Worm (Caenorhabditis elegans) whole organism, early embryonic: Measurements from ENCODE around the gene pdi-1.

ENCODE experiments used
- ama-1 ChIP-seq: fragments of 150-350 bp; optimal IDR thresholded peaks from 2 replicates; lab custom pipeline; 2014
- ceh-13 ChIP-seq: fragments of 200-800 bp; sonication (Bioruptor generic); optimal IDR thresholded peaks from 2 replicates; lab custom pipeline; 2018; ENCODE audit warnings: mild to moderate bottlenecking, missing genetic modification characterization, missing compliant biosample characterization
- ceh-36 ChIP-seq: sonication (generic microtip); optimal IDR thresholded peaks from 2 replicates; lab custom pipeline; 2016; ENCODE audit warnings: missing genetic modification characterization, inconsistent platforms, missing compliant biosample characterization
- ets-7 ChIP-seq: sonication (generic microtip); optimal IDR thresholded peaks from 2 replicates; lab custom pipeline; 2016; ENCODE audit warnings: missing genotype, missing genetic modification characterization, missing compliant biosample characterization
- flt-1 ChIP-seq: fragments of 200-800 bp; sonication (Bioruptor generic); IDR thresholded peaks from 2 replicates; pipeline ENCODE4 v1.3.6; 2022; ENCODE audit warnings: missing genetic modification characterization, missing compliant biosample characterization
- hmg-4 ChIP-seq: fragments of 200-800 bp; sonication (Bioruptor generic); optimal IDR thresholded peaks from 2 replicates; lab custom pipeline; 2018; ENCODE audit warnings: mild to moderate bottlenecking, missing genetic modification characterization, missing compliant biosample characterization
- hnd-1 ChIP-seq: sonication (generic microtip); optimal IDR thresholded peaks from 2 replicates; lab custom pipeline; 2016; ENCODE audit warnings: missing genetic modification characterization, missing compliant biosample characterization
- scrt-1 ChIP-seq: fragments of 200-800 bp; sonication (Bioruptor generic); IDR thresholded peaks from 2 replicates; pipeline ENCODE4 v1.3.6; 2022; ENCODE audit warnings: missing genetic modification characterization, missing compliant biosample characterization
- tbx-11 ChIP-seq: fragments of 200-800 bp; sonication (Bioruptor generic); IDR thresholded peaks from 2 replicates; pipeline ENCODE4 v1.3.6; 2022; ENCODE audit warnings: missing genetic modification characterization, missing compliant biosample characterization
- tra-4 ChIP-seq: sonication (generic microtip); optimal IDR thresholded peaks from 2 replicates; lab custom pipeline; 2017; ENCODE audit warnings: missing genetic modification characterization, missing compliant biosample characterization

DNA sequence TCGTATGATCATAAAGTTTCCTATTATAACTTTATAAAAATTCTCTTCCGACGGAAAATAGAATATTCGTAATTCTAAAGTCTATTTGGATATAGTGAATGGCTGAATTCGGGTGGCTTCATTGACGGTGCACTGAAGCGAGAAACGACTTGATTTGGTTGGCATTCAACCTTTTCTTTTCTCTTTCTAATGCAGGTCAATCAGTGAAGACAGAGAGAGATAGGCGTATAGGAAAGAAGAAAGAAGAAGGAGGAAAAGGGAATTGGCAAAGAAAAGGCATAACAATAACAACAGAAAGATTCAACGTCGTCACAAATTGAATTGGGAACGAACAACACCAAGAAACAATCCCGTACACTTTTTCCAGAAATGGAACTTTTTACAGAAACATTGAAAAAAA, 25.8 kb downstream of the pdi-1 start:
- TF ChIP-seq ceh-13 (no peak), flt-1 (GFP tag; lab: Robert Waterston, UW) (no peak), tbx-11 (GFP tag; lab: Robert Waterston, UW) (no peak), scrt-1 (GFP tag; lab: Robert Waterston, UW) (no peak), hnd-1 (no peak), ama-1 (lab: Kevin White, UChicago) (no peak), hmg-4 (GFP tag; lab: Kevin White, UChicago) (no peak), tra-4 (tag; lab: Kevin White, UChicago) (no peak), ceh-36 (tag; lab: Kevin White, UChicago) (no peak), ets-7 (tag; lab: Kevin White, UChicago) (no peak)
